Worm (Caenorhabditis elegans) whole organism, young adult: ENCODE measurements around the gene C56G2.4.

Experiments
- B0035.1 ChIP-seq: sonication (generic microtip); optimal IDR thresholded peaks from 2 replicates; lab custom pipeline; 2016; ENCODE audit warnings: missing genetic modification characterization, mild to moderate bottlenecking, missing compliant biosample characterization, missing genotype, missing genetic modification reagents
- B0336.3 ChIP-seq: fragments of 200-800 bp; sonication (Bioruptor generic); IDR thresholded peaks from 2 replicates; pipeline ENCODE4 v1.3.6; 2022; ENCODE audit warnings: missing genetic modification characterization, missing compliant biosample characterization
- D2030.7 ChIP-seq: fragments of 200-800 bp; sonication (Bioruptor generic); IDR thresholded peaks from 2 replicates; pipeline ENCODE4 v1.3.6; 2022; ENCODE audit warnings: missing genetic modification reagents, missing genetic modification characterization, missing compliant biosample characterization
- F23B12.7 ChIP-seq: sonication (generic microtip); optimal IDR thresholded peaks from 2 replicates; lab custom pipeline; 2017; ENCODE audit warnings: missing genetic modification characterization, mild to moderate bottlenecking, missing compliant biosample characterization, antibody characterized with exemption, moderate library complexity; ENCODE audit not compliant: insufficient read depth
- F57A8.1 ChIP-seq: fragments of 200-800 bp; sonication (Bioruptor generic); optimal IDR thresholded peaks from 2 replicates; lab custom pipeline; 2018; ENCODE audit warnings: mild to moderate bottlenecking, missing genetic modification characterization, moderate library complexity, missing compliant biosample characterization
- K11D2.4 ChIP-seq: fragments of 200-800 bp; sonication (Bioruptor generic); IDR thresholded peaks from 2 replicates; pipeline ENCODE4 v1.3.6; 2022; ENCODE audit warnings: missing genetic modification reagents, missing genetic modification characterization, missing compliant biosample characterization
- T26A5.8 ChIP-seq: sonication (generic microtip); optimal IDR thresholded peaks from 2 replicates; lab custom pipeline; 2016; ENCODE audit warnings: missing genetic modification characterization, missing compliant biosample characterization
- Y53G8AR.9 ChIP-seq: fragments of 200-800 bp; sonication (Bioruptor generic); conservative IDR thresholded peaks from 2 replicates; pipeline ENCODE4 v1.3.6; 2022; ENCODE audit warnings: missing genetic modification reagents, missing genetic modification characterization, missing compliant biosample characterization
- Y67H2A.10 ChIP-seq: fragments of 200-800 bp; sonication (Bioruptor generic); conservative IDR thresholded peaks from 2 replicates; pipeline ENCODE4 v1.3.6; 2022; ENCODE audit warnings: missing genetic modification reagents, missing genetic modification characterization, missing compliant biosample characterization
- Y95B8A.8 ChIP-seq: fragments of 200-800 bp; sonication (Bioruptor generic); IDR thresholded peaks from 2 replicates; pipeline ENCODE4 v1.3.6; 2022; ENCODE audit warnings: missing genetic modification reagents, missing genetic modification characterization, missing compliant biosample characterization
- ama-1 ChIP-seq, 3 experiments: fragments of 150-350 bp in 1 of 3; sonication (generic microtip) in 2 of 3; optimal IDR thresholded peaks; 2 replicates each; lab custom pipeline; 2014 to 2018; ENCODE audit warnings: missing biosample characterization in 2 of 3, missing genetic modification characterization in 2 of 3, missing genetic modification reagents in 2 of 3
- aptf-2 ChIP-seq: fragments of 200-800 bp; sonication (Bioruptor generic); conservative IDR thresholded peaks from 2 replicates; pipeline ENCODE4 v1.3.6; 2022; ENCODE audit warnings: missing genetic modification reagents, missing genetic modification characterization, missing compliant biosample characterization
- atf-7 ChIP-seq: sonication (generic microtip); optimal IDR thresholded peaks from 2 replicates; lab custom pipeline; 2017; ENCODE audit warnings: mild to moderate bottlenecking, missing genetic modification characterization, missing compliant biosample characterization
- attf-3 ChIP-seq: fragments of 200-800 bp; sonication (Bioruptor generic); conservative IDR thresholded peaks from 2 replicates; pipeline ENCODE4 v1.3.6; 2022; ENCODE audit warnings: missing genetic modification reagents, missing genetic modification characterization, missing compliant biosample characterization
- cebp-1 ChIP-seq, 2 experiments: fragments of 200-800 bp in 1 of 2; sonication (Bioruptor generic) in 1 of 2; sonication (generic microtip) in 1 of 2; IDR thresholded peaks in 1 of 2; optimal IDR thresholded peaks in 1 of 2; 2 replicates each; pipeline versions ENCODE4 v1.3.6 to Lab custom; 2017 to 2022; ENCODE audit warnings: missing compliant biosample characterization in 2 of 2, missing genetic modification characterization in 2 of 2, mild to moderate bottlenecking in 1 of 2, missing genetic modification reagents in 1 of 2, moderate library complexity in 1 of 2
- cebp-2 ChIP-seq: fragments of 200-800 bp; sonication (Bioruptor generic); IDR thresholded peaks from 2 replicates; pipeline ENCODE4 v1.3.6; 2022; ENCODE audit warnings: missing genetic modification characterization, missing compliant biosample characterization
- ceh-100 ChIP-seq: fragments of 200-800 bp; sonication (Bioruptor generic); IDR thresholded peaks from 2 replicates; pipeline ENCODE4 v1.3.6; 2022; ENCODE audit warnings: missing genetic modification reagents, missing genetic modification characterization, missing compliant biosample characterization
- ceh-79 ChIP-seq: sonication (generic microtip); optimal IDR thresholded peaks from 2 replicates; lab custom pipeline; 2017; ENCODE audit warnings: mild to moderate bottlenecking, missing genetic modification characterization, missing compliant biosample characterization
- dox-1 ChIP-seq: fragments of 200-800 bp; sonication (Bioruptor generic); IDR thresholded peaks from 2 replicates; pipeline ENCODE4 v1.3.6; 2022; ENCODE audit warnings: missing genetic modification reagents, missing genetic modification characterization, missing compliant biosample characterization
- egl-18 ChIP-seq: fragments of 200-800 bp; sonication (Bioruptor generic); IDR thresholded peaks from 2 replicates; pipeline ENCODE4 v1.3.6; 2022; ENCODE audit warnings: missing genetic modification reagents, missing genetic modification characterization, missing compliant biosample characterization
- egrh-3 ChIP-seq: fragments of 200-800 bp; sonication (Bioruptor generic); IDR thresholded peaks from 2 replicates; pipeline ENCODE4 v1.3.6; 2022; ENCODE audit warnings: missing genetic modification reagents, missing genetic modification characterization, missing compliant biosample characterization
- ets-4 ChIP-seq: fragments of 200-800 bp; sonication (Bioruptor generic); optimal IDR thresholded peaks from 2 replicates; lab custom pipeline; 2018; ENCODE audit warnings: mild to moderate bottlenecking, missing genetic modification characterization, missing compliant biosample characterization
- him-1 ChIP-seq: sonication (generic microtip); optimal IDR thresholded peaks from 2 replicates; lab custom pipeline; 2016; ENCODE audit warnings: missing genotype, missing genetic modification reagents, missing genetic modification characterization, missing compliant biosample characterization
- hmg-1.2 ChIP-seq: fragments of 200-800 bp; sonication (Bioruptor generic); IDR thresholded peaks from 2 replicates; pipeline ENCODE4 v1.3.6; 2022; ENCODE audit warnings: missing genetic modification reagents, missing genetic modification characterization, missing compliant biosample characterization
- hsf-1 ChIP-seq: fragments of 200-800 bp; sonication (Bioruptor generic); IDR thresholded peaks from 2 replicates; pipeline ENCODE4 v1.3.6; 2022; ENCODE audit warnings: missing genetic modification reagents, missing genetic modification characterization, missing compliant biosample characterization
- lin-26 ChIP-seq: fragments of 200-800 bp; sonication (Bioruptor generic); IDR thresholded peaks from 2 replicates; pipeline ENCODE4 v1.3.6; 2022; ENCODE audit warnings: missing genetic modification reagents, missing genetic modification characterization, missing compliant biosample characterization
- lsl-1 ChIP-seq: fragments of 200-800 bp; sonication (Bioruptor generic); optimal IDR thresholded peaks from 2 replicates; lab custom pipeline; 2018; ENCODE audit warnings: mild to moderate bottlenecking, missing genetic modification characterization, moderate library complexity, missing compliant biosample characterization
- madf-8 ChIP-seq: fragments of 200-800 bp; sonication (Bioruptor generic); conservative IDR thresholded peaks from 2 replicates; pipeline ENCODE4 v1.3.6; 2022; ENCODE audit warnings: missing genetic modification reagents, missing genetic modification characterization, missing compliant biosample characterization
- mel-28 ChIP-seq: sonication (generic microtip); optimal IDR thresholded peaks from 2 replicates; lab custom pipeline; 2016; ENCODE audit warnings: borderline replicate concordance, mild to moderate bottlenecking, missing genetic modification characterization, missing compliant biosample characterization
- nfyb-1 ChIP-seq: fragments of 200-800 bp; sonication (Bioruptor generic); IDR thresholded peaks from 2 replicates; pipeline ENCODE4 v1.3.6; 2022; ENCODE audit warnings: missing genetic modification reagents, missing genetic modification characterization, missing compliant biosample characterization
- nhr-27 ChIP-seq: fragments of 200-800 bp; sonication (Bioruptor generic); optimal IDR thresholded peaks from 2 replicates; lab custom pipeline; 2018; ENCODE audit warnings: mild to moderate bottlenecking, missing genetic modification characterization, moderate library complexity, missing compliant biosample characterization
- nhr-80 ChIP-seq: sonication (generic microtip); optimal IDR thresholded peaks from 2 replicates; lab custom pipeline; 2016; ENCODE audit warnings: missing genetic modification characterization, missing compliant biosample characterization
- nhr-90 ChIP-seq: sonication (generic microtip); optimal IDR thresholded peaks from 2 replicates; lab custom pipeline; 2016; ENCODE audit warnings: missing genotype, mild to moderate bottlenecking, missing genetic modification characterization, missing compliant biosample characterization
- pha-4 ChIP-seq: fragments of 150-350 bp; sonication (generic microtip); optimal IDR thresholded peaks from 2 replicates; lab custom pipeline; 2014; ENCODE audit warnings: missing biosample characterization, missing genetic modification reagents, missing genetic modification characterization
- snpc-1.1 ChIP-seq: sonication (generic microtip); optimal IDR thresholded peaks from 2 replicates; lab custom pipeline; 2017; ENCODE audit warnings: missing genetic modification characterization, mild to moderate bottlenecking, missing compliant biosample characterization, antibody characterized with exemption, moderate library complexity, missing genotype, missing genetic modification reagents; ENCODE audit not compliant: insufficient read depth
- somi-1 ChIP-seq: fragments of 200-800 bp; sonication (Bioruptor generic); optimal IDR thresholded peaks from 2 replicates; lab custom pipeline; 2018; ENCODE audit warnings: mild to moderate bottlenecking, missing genetic modification characterization, missing compliant biosample characterization
- zfh-2 ChIP-seq: fragments of 200-800 bp; sonication (Bioruptor generic); conservative IDR thresholded peaks from 2 replicates; pipeline ENCODE4 v1.3.6; 2022; ENCODE audit warnings: missing genetic modification reagents, missing genetic modification characterization, missing compliant biosample characterization
- ztf-26 ChIP-seq: sonication (generic microtip); optimal IDR thresholded peaks from 2 replicates; lab custom pipeline; 2017; ENCODE audit warnings: missing genetic modification characterization, missing compliant biosample characterization
- ztf-3 ChIP-seq: fragments of 200-800 bp; sonication (Bioruptor generic); optimal IDR thresholded peaks from 2 replicates; lab custom pipeline; 2018; ENCODE audit warnings: mild to moderate bottlenecking, missing genetic modification characterization, missing compliant biosample characterization

The C56G2.4 gene

ce11 chrIII:6360114-6360513, 28.6 kb downstream of the C56G2.4 start:
- TF ChIP-seq pha-4 (no peak), attf-3 (GFP tag; lab: Robert Waterston, UW) (no peak), nfyb-1 (no peak), nhr-27 (tag; lab: Kevin White, UChicago) (no peak), egl-18 (GFP tag; lab: Robert Waterston, UW) (no peak), B0035.1 (tag; lab: Kevin White, UChicago) (no peak), egrh-3 (GFP tag; lab: Robert Waterston, UW) (no peak), zfh-2 (GFP tag; lab: Robert Waterston, UW) (peak; percentile 23; the same call in 1 of the 2 replicates), Y53G8AR.9 (GFP tag; lab: Robert Waterston, UW) (0 out of 2 replicates have a peak, but pooled peaks have one; percentile 29), lin-26 (peak; percentile 46; the same call in 1 of the 2 replicates), snpc-1.1 (tag; lab: Kevin White, UChicago) (no peak), mel-28 (no peak), lsl-1 (GFP tag; lab: Kevin White, UChicago) (no peak)

ce11 chrIII:6360825-6361224, 29.3 kb downstream of the C56G2.4 start:
- TF ChIP-seq ets-4 (GFP tag; lab: Kevin White, UChicago) (no peak), B0336.3 (GFP tag; lab: Robert Waterston, UW) (no peak), ztf-3 (GFP tag; lab: Kevin White, UChicago) (no peak), ceh-100 (GFP tag; lab: Robert Waterston, UW) (no peak), him-1 (tag; lab: Kevin White, UChicago) (no peak), cebp-1 (GFP tag; IDR thresholded peaks at IDR 0.05; lab: Robert Waterston, UW) (no peak), cebp-1 (tag; optimal IDR thresholded peaks at IDR 0.05; lab: Kevin White, UChicago) (peak; percentile 3), hsf-1 (GFP tag; lab: Robert Waterston, UW) (no peak), F57A8.1 (GFP tag; lab: Kevin White, UChicago) (no peak), dox-1 (no peak), cebp-2 (no peak), aptf-2 (GFP tag; lab: Robert Waterston, UW) (no peak), nfyb-1 (0 out of 2 replicates have a peak, but pooled peaks have one; percentile 31), K11D2.4 (GFP tag; lab: Robert Waterston, UW) (peak; percentile 21; the same call in 1 of the 2 replicates), ceh-79 (tag; lab: Kevin White, UChicago) (peak; percentile 3), atf-7 (tag; lab: Kevin White, UChicago) (peak; percentile 5), nhr-80 (tag; lab: Kevin White, UChicago) (peak; percentile 20), Y95B8A.8 (GFP tag; lab: Robert Waterston, UW) (no peak), madf-8 (GFP tag; lab: Robert Waterston, UW) (no peak), somi-1 (peak; percentile 0), Y67H2A.10 (GFP tag; lab: Robert Waterston, UW) (no peak), F23B12.7 (tag; lab: Kevin White, UChicago) (no peak), ztf-26 (peak; percentile 15), D2030.7 (GFP tag; lab: Robert Waterston, UW) (no peak), ama-1 (optimal IDR thresholded peaks at IDR 0.05; lab: Kevin White, UChicago) (no peak), ama-1 (GFP tag; optimal IDR thresholded peaks at IDR 0.05; lab: Kevin White, UChicago) (no peak), T26A5.8 (tag; lab: Kevin White, UChicago) (no peak), hmg-1.2 (no peak), nhr-90 (tag; lab: Kevin White, UChicago) (no peak)
